Worm (Caenorhabditis elegans) whole organism, L2 larva: ENCODE results near the gene ctsa-3.2.

Source experiments
- C34F6.9 ChIP-seq: fragments of 150-350 bp; optimal IDR thresholded peaks from 2 replicates; lab custom pipeline; 2014; ENCODE audit warnings: missing biosample characterization, missing genetic modification characterization
- F13H6.1 ChIP-seq: sonication (generic microtip); optimal IDR thresholded peaks from 2 replicates; lab custom pipeline; 2016; ENCODE audit warnings: missing genetic modification characterization, missing compliant biosample characterization
- R02D3.7 ChIP-seq: fragments of 150-350 bp; optimal IDR thresholded peaks from 2 replicates; lab custom pipeline; 2014; ENCODE audit warnings: missing biosample characterization, missing genetic modification characterization
- Y55F3AM.14 ChIP-seq: fragments of 200-800 bp; sonication (Bioruptor generic); optimal IDR thresholded peaks from 2 replicates; lab custom pipeline; 2018; ENCODE audit warnings: mild to moderate bottlenecking, missing genetic modification characterization, missing compliant biosample characterization
- alr-1 ChIP-seq: fragments of 150-350 bp; optimal IDR thresholded peaks from 2 replicates; lab custom pipeline; 2014; ENCODE audit warnings: missing biosample characterization, missing genetic modification characterization
- aly-2 ChIP-seq: fragments of 150-350 bp; optimal IDR thresholded peaks from 2 replicates; lab custom pipeline; 2014; ENCODE audit warnings: missing biosample characterization, missing genetic modification characterization
- ama-1 ChIP-seq: fragments of 150-350 bp; optimal IDR thresholded peaks from 2 replicates; lab custom pipeline; 2018; ENCODE audit warnings: inconsistent platforms
- blmp-1 ChIP-seq: sonication (generic microtip); optimal IDR thresholded peaks from 2 replicates; lab custom pipeline; 2017; ENCODE audit warnings: missing genetic modification characterization, mild to moderate bottlenecking, missing compliant biosample characterization, antibody characterized with exemption, moderate library complexity; ENCODE audit not compliant: insufficient read depth
- ceh-16 ChIP-seq: fragments of 150-350 bp; optimal IDR thresholded peaks from 2 replicates; lab custom pipeline; 2014; ENCODE audit warnings: missing biosample characterization, missing genetic modification characterization
- crh-2 ChIP-seq: sonication (generic microtip); optimal IDR thresholded peaks from 2 replicates; lab custom pipeline; 2017; ENCODE audit warnings: missing biosample characterization, missing genetic modification characterization
- dmd-4 ChIP-seq: sonication (generic microtip); optimal IDR thresholded peaks from 2 replicates; lab custom pipeline; 2017; ENCODE audit warnings: missing biosample characterization, missing genetic modification characterization
- egl-27 ChIP-seq: sonication (generic microtip); optimal IDR thresholded peaks from 3 replicates; lab custom pipeline; 2017; ENCODE audit warnings: missing biosample characterization, missing genetic modification reagents, missing genetic modification characterization
- elt-1 ChIP-seq: fragments of 150-350 bp; optimal IDR thresholded peaks from 2 replicates; lab custom pipeline; 2014; ENCODE audit warnings: missing biosample characterization, missing genetic modification characterization
- elt-3 ChIP-seq: sonication (generic microtip); optimal IDR thresholded peaks from 2 replicates; lab custom pipeline; 2017; ENCODE audit warnings: missing biosample characterization, missing genetic modification characterization
- gmeb-1 ChIP-seq: fragments of 150-350 bp; optimal IDR thresholded peaks from 2 replicates; lab custom pipeline; 2014; ENCODE audit warnings: missing biosample characterization, missing genetic modification characterization
- lin-11 ChIP-seq: fragments of 150-350 bp; sonication (generic microtip); optimal IDR thresholded peaks from 2 replicates; lab custom pipeline; 2014; ENCODE audit warnings: missing biosample characterization, missing genetic modification characterization, inconsistent platforms, mixed read lengths
- lin-13 ChIP-seq: fragments of 150-350 bp; optimal IDR thresholded peaks from 2 replicates; lab custom pipeline; 2014; ENCODE audit warnings: missing biosample characterization, missing genetic modification reagents, missing genetic modification characterization
- lsy-2 ChIP-seq, 2 experiments: fragments of 150-350 bp in 1 of 2; sonication (generic microtip) in 1 of 2; optimal IDR thresholded peaks; 2 replicates each; lab custom pipeline; 2014 to 2017; ENCODE audit warnings: missing biosample characterization in 2 of 2, missing genetic modification characterization in 2 of 2
- mab-5 ChIP-seq: fragments of 150-350 bp; optimal IDR thresholded peaks from 2 replicates; lab custom pipeline; 2014; ENCODE audit warnings: missing biosample characterization, missing genetic modification characterization
- mdl-1 ChIP-seq, 2 experiments: fragments of 150-350 bp in 1 of 2; sonication (generic microtip) in 1 of 2; optimal IDR thresholded peaks; 2 replicates each; lab custom pipeline; 2017; ENCODE audit warnings: missing biosample characterization in 2 of 2, missing genetic modification characterization in 2 of 2
- nhr-10 ChIP-seq: sonication (generic microtip); optimal IDR thresholded peaks from 2 replicates; lab custom pipeline; 2017; ENCODE audit warnings: missing biosample characterization, missing genetic modification characterization
- nhr-12 ChIP-seq: fragments of 150-350 bp; optimal IDR thresholded peaks from 2 replicates; lab custom pipeline; 2014; ENCODE audit warnings: missing biosample characterization, missing genetic modification characterization
- nhr-129 ChIP-seq: fragments of 150-350 bp; optimal IDR thresholded peaks from 2 replicates; lab custom pipeline; 2014; ENCODE audit warnings: missing biosample characterization, missing genetic modification characterization
- nhr-21 ChIP-seq: fragments of 150-350 bp; optimal IDR thresholded peaks from 2 replicates; lab custom pipeline; 2014; ENCODE audit warnings: missing biosample characterization, missing genetic modification characterization
- nhr-23 ChIP-seq: fragments of 150-350 bp; optimal IDR thresholded peaks from 2 replicates; lab custom pipeline; 2014; ENCODE audit warnings: missing biosample characterization, missing genetic modification reagents, missing genetic modification characterization
- nhr-237 ChIP-seq: fragments of 150-350 bp; optimal IDR thresholded peaks from 2 replicates; lab custom pipeline; 2014; ENCODE audit warnings: missing biosample characterization, missing genetic modification characterization
- nhr-25 ChIP-seq: fragments of 150-350 bp; sonication (generic microtip); optimal IDR thresholded peaks from 3 replicates; lab custom pipeline; 2014; ENCODE audit warnings: missing biosample characterization, missing genetic modification characterization
- nhr-6 ChIP-seq: fragments of 150-350 bp; optimal IDR thresholded peaks from 2 replicates; lab custom pipeline; 2014; ENCODE audit warnings: missing biosample characterization, missing genetic modification characterization
- nhr-77 ChIP-seq: fragments of 150-350 bp; optimal IDR thresholded peaks from 2 replicates; lab custom pipeline; 2014; ENCODE audit warnings: missing biosample characterization, missing genetic modification characterization
- peb-1 ChIP-seq: fragments of 150-350 bp; optimal IDR thresholded peaks from 2 replicates; lab custom pipeline; 2014; ENCODE audit warnings: missing biosample characterization, missing genetic modification characterization
- sem-4 ChIP-seq: fragments of 150-350 bp; optimal IDR thresholded peaks from 2 replicates; lab custom pipeline; 2014; ENCODE audit warnings: missing biosample characterization, missing genetic modification reagents, missing genetic modification characterization
- skn-1 ChIP-seq: sonication (generic microtip); optimal IDR thresholded peaks from 2 replicates; lab custom pipeline; 2017; ENCODE audit warnings: missing biosample characterization, missing genetic modification characterization
- sma-9 ChIP-seq, 2 experiments: fragments of 150-350 bp in 1 of 2; sonication (generic microtip) in 1 of 2; optimal IDR thresholded peaks; 2 replicates each; lab custom pipeline; 2014 to 2016; ENCODE audit warnings: missing genetic modification characterization in 2 of 2, mild to moderate bottlenecking in 1 of 2, missing biosample characterization in 1 of 2, missing compliant biosample characterization in 1 of 2, missing genetic modification reagents in 1 of 2, moderate library complexity in 1 of 2
- snpc-4 ChIP-seq: fragments of 150-350 bp; optimal IDR thresholded peaks from 2 replicates; lab custom pipeline; 2014; ENCODE audit warnings: missing biosample characterization, missing genetic modification characterization
- unc-55 ChIP-seq: fragments of 150-350 bp; sonication (generic microtip); optimal IDR thresholded peaks from 3 replicates; lab custom pipeline; 2014; ENCODE audit warnings: missing biosample characterization, missing genetic modification reagents, missing genetic modification characterization
- unc-62 ChIP-seq: fragments of 150-350 bp; optimal IDR thresholded peaks from 2 replicates; lab custom pipeline; 2014; ENCODE audit warnings: missing biosample characterization, missing genetic modification reagents, missing genetic modification characterization
- zag-1 ChIP-seq: fragments of 150-350 bp; optimal IDR thresholded peaks from 2 replicates; lab custom pipeline; 2014; ENCODE audit warnings: missing biosample characterization, missing genetic modification characterization
- ztf-1 ChIP-seq: fragments of 200-800 bp; sonication (Bioruptor generic); conservative IDR thresholded peaks from 2 replicates; pipeline ENCODE4 v1.3.6; 2022; ENCODE audit warnings: missing genetic modification characterization, missing compliant biosample characterization
- ztf-11 ChIP-seq: sonication (generic microtip); optimal IDR thresholded peaks from 2 replicates; lab custom pipeline; 2017; ENCODE audit warnings: missing biosample characterization, missing genetic modification characterization

The ctsa-3.2 gene

ce11 chrII:9841985-9842505 is 32.9 kb upstream of the ctsa-3.2 start, which contains the start of gene rnh-1.2:
Gene rnh-1.2, minus strand, starts transcription at chrII:9842035.
- TF ChIP-seq nhr-25, result no peak
- TF ChIP-seq blmp-1 (tag; lab: Kevin White, UChicago), result no peak
- no peak for TF ChIP-seq gmeb-1
- TF ChIP-seq mdl-1 (tag; optimal IDR thresholded peaks at IDR 0.05; lab: Kevin White, UChicago), result no peak

DNA sequence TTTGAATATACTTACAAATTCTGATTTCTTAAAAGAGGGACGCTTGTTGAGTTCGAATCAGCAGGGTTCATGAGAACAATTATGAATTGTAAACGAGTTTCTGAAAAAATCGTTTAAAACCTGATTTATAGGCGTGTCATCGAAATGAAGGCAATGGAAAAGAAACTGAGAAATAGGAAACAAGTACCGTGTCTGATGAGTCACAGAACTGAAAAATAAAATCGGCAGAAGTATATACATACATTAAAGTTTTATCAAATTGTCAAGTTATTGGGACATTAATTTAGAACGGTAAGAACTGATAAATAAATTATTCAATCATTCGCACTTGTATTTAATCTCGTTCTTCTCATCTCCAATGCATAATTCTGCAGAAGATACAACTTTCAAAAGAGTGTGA is 29.7 kb upstream of the ctsa-3.2 start, which contains the start of gene chil-9:
chil-9 (minus strand) TSS at position 101 of the 400 bp plus-strand sequence.
- TF ChIP-seq nhr-23 (no peak), skn-1 (no peak), ztf-11 (tag; lab: Kevin White, UChicago) (no peak), elt-3 (tag; lab: Kevin White, UChicago) (no peak), gmeb-1 (no peak), peb-1 (no peak), sem-4 (tag; lab: Kevin White, UChicago) (no peak), unc-62 (no peak), ztf-1 (GFP tag; lab: Robert Waterston, UW) (no peak), snpc-4 (no peak), lin-13 (no peak), F13H6.1 (tag; lab: Kevin White, UChicago) (no peak), alr-1 (no peak), unc-55 (GFP tag; lab: Kevin White, UChicago) (no peak), nhr-77 (tag; lab: Kevin White, UChicago) (no peak), lin-11 (no peak), ama-1 (lab: Kevin White, UChicago) (no peak), nhr-25 (no peak), nhr-21 (tag; lab: Kevin White, UChicago) (no peak), egl-27 (tag; lab: Kevin White, UChicago) (no peak)

DNA sequence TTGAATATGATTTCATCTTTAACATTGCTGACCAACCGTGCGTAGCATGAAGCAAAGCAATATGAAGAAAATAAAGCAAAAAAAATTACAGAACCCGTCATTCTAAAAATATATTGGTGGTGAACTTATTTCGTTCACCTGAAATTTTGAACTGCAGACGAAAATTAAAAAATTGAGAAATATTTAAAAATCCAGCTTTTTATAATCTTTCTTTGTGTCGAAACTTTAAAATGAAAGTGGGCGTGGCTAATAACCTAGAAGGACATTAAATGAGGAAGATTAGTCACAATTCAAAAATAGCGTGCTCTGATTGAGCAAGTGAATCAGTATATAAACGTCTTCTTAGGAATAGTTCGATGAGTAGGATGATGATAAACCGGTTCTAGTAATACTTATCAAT is 25.5 kb upstream of the ctsa-3.2 start, which contains the start of gene old-2:
old-2 (minus strand) TSS at position 101 of the 400 bp plus-strand sequence.
- TF ChIP-seq sem-4 (tag; lab: Kevin White, UChicago), result no peak
- TF ChIP-seq ztf-11 (tag; lab: Kevin White, UChicago), result no peak
- no peak for TF ChIP-seq ceh-16 (tag; lab: Kevin White, UChicago)
- TF ChIP-seq dmd-4, result no peak
- TF ChIP-seq, all 48 proteins: peak for 0

DNA sequence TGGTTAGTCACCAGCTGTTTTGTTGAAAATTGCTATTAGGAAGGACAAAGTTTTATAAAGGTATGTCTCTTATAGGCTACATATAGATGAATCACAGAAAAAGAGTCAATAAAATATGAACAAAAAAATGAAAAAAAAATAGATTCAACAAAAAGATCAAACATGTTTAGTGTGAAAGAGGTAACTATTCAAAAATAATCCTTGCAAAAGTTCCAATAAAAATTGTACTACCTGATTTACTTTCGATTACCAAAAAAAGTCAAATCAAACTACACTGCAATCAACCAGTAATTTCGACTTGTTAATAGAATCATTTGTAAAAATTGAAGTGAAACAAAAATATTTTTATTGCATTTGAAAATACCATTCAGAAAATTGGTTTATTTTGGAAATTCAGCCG is 24.0 kb upstream of the ctsa-3.2 start, which contains the start of gene ZK938.10:
ZK938.10 (minus strand) TSS at position 101 of the 400 bp plus-strand sequence.
- TF ChIP-seq nhr-12, result no peak
- no peak for TF ChIP-seq nhr-77 (tag; lab: Kevin White, UChicago)
- TF ChIP-seq crh-2 (tag; lab: Kevin White, UChicago), result no peak
- TF ChIP-seq C34F6.9 (tag; lab: Kevin White, UChicago), result no peak
- no peak for TF ChIP-seq sem-4 (tag; lab: Kevin White, UChicago)
- no peak for TF ChIP-seq aly-2 (tag; lab: Kevin White, UChicago)
- TF ChIP-seq nhr-23, result no peak
- TF ChIP-seq F13H6.1 (tag; lab: Kevin White, UChicago), result no peak
- TF ChIP-seq lsy-2 (tag; optimal IDR thresholded peaks at IDR 0.05; lab: Kevin White, UChicago), result no peak
- no peak for TF ChIP-seq nhr-237 (tag; lab: Kevin White, UChicago)
- TF ChIP-seq mab-5, result no peak
- TF ChIP-seq ama-1 (lab: Kevin White, UChicago), result no peak

DNA sequence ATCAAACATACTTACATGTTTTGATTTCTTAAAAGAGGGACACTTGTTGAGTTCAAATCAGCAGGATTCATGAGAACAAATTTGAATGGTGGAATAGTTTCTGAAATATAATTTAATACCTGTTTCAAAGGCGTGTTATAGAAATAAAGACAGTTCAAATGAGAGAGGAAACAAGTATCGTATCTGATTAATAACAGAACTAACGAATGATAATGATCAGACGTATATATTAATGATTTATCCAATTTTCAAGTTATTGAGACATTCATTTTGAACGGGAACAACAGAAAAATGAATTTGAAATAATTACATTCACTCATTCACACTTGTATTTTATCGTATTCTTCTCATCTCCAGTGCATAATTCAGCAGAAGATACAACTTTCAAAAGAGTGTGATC is 19.4 kb upstream of the ctsa-3.2 start, which contains the start of gene chil-4:
chil-4 (minus strand) TSS at position 101 of the 400 bp plus-strand sequence.
- TF ChIP-seq nhr-12 (no peak), skn-1 (no peak), snpc-4 (no peak), unc-62 (no peak), unc-55 (GFP tag; lab: Kevin White, UChicago) (no peak), nhr-6 (no peak), nhr-10 (tag; lab: Kevin White, UChicago) (no peak), blmp-1 (tag; lab: Kevin White, UChicago) (no peak), aly-2 (tag; lab: Kevin White, UChicago) (no peak), nhr-129 (tag; lab: Kevin White, UChicago) (no peak), sma-9 (GFP tag; optimal IDR thresholded peaks at IDR 0.05; lab: Kevin White, UChicago) (no peak), sma-9 (tag; optimal IDR thresholded peaks at IDR 0.05; lab: Kevin White, UChicago) (no peak), elt-1 (tag; lab: Kevin White, UChicago) (no peak), nhr-23 (no peak), zag-1 (tag; lab: Kevin White, UChicago) (no peak), Y55F3AM.14 (GFP tag; lab: Kevin White, UChicago) (no peak), R02D3.7 (tag; lab: Kevin White, UChicago) (no peak), mdl-1 (tag; optimal IDR thresholded peaks at IDR 0.05; lab: Kevin White, UChicago) (no peak), F13H6.1 (tag; lab: Kevin White, UChicago) (no peak), dmd-4 (no peak), lin-13 (no peak)
